Worm (Caenorhabditis elegans): ENCODE results near the gene Y50D4B.1.

The Y50D4B.1 gene

DNA sequence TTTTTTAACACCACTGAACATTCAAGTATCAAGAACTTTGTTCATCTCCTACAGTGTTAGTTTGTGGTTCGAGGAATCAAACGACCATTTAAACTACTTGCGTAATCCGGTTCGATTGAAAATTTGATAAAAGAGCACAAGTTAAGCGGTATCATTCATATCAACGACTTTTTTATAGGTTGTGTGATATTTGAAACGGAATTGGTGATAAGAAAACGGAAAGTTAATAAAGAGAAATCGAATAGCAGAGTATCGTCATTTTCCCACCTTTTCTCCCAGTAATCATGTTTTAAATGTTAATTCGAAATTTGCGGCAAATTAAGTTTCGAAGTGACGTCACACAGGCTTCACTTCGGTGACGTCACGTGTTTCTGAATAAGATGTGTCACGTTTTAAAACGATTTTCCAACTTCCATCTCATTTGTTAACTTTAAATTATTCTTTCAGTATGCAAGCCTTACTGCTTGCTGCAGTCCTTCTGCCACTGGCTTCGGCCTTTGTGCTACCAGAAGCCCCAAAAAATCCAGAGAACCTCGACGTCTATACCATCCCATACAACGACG lies 63.6 kb downstream of the Y50D4B.1 start, which contains the start of gene T21H3.1:
T21H3.1 (plus strand) TSS at position 448 of the 563 bp plus-strand sequence.
- no peak for TF ChIP-seq unc-62 (GFP tag; optimal IDR thresholded peaks at IDR 0.05)

Data from whole organism, dauer.